Fruit fly (Drosophila melanogaster) Kc167 (cell line): ENCODE results near the gene CG32206.

ENCODE experiments used
- Sin3A ChIP-seq: fragments of >200 bp; optimal IDR thresholded peaks from 2 replicates; lab custom pipeline; 2018; ENCODE audit warnings: missing external identifiers
- psq ChIP-seq: fragments of >200 bp; optimal IDR thresholded peaks from 2 replicates; lab custom pipeline; 2017; ENCODE audit warnings: missing external identifiers
- ttk ChIP-seq: sonication (Bioruptor generic); optimal IDR thresholded peaks from 2 replicates; lab custom pipeline; 2017; ENCODE audit warnings: missing external identifiers

- TF ChIP-seq Sin3A (lab: Kevin White, UChicago) (no peak), ttk (lab: Kevin White, UChicago) (no peak), psq (lab: Kevin White, UChicago) (no peak)
Observed at dm6 chr3L:19328076-19328475, 84.6 kb downstream of the CG32206 start.
